Worm (Caenorhabditis elegans) whole organism, L2 larva: Measurements from ENCODE around the gene mnp-1.
A peak's percentile ranks its signal among the peaks of the same experiment; 100 is the strongest.

Experiments
- aly-2 ChIP-seq: fragments of 150-350 bp; optimal IDR thresholded peaks from 2 replicates; lab custom pipeline; 2014; ENCODE audit warnings: missing biosample characterization, missing genetic modification characterization
- lsy-2 ChIP-seq, 2 experiments: fragments of 150-350 bp in 1 of 2; sonication (generic microtip) in 1 of 2; optimal IDR thresholded peaks; 2 replicates each; lab custom pipeline; 2014 to 2017; ENCODE audit warnings: missing biosample characterization in 2 of 2, missing genetic modification characterization in 2 of 2
- nhr-21 ChIP-seq: fragments of 150-350 bp; optimal IDR thresholded peaks from 2 replicates; lab custom pipeline; 2014; ENCODE audit warnings: missing biosample characterization, missing genetic modification characterization

DNA sequence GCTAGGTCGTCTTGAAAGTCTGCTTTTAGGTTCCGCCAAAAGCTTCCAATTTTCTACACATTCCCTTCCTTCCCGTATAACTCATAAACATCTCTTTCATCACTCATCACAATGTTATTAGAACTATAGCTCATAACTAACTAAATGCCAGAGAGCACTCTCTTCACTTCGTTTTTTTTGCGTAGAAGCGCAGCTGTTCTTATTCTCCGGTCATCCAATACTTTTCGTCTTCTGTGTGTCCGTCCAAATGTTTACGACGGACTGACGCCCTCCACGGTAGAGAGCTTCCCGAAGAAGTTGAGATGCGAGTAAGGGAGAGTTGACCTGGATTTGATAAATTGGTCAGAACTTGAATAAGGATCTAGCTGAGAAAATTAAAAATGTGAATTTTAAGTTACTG lies 2.8 kb downstream of the mnp-1 start:
- peak in 1 of 2 experiments; percentile 2 for TF ChIP-seq lsy-2 (tag; optimal IDR thresholded peaks at IDR 0.05; lab: Kevin White, UChicago)
- TF ChIP-seq aly-2 (tag; lab: Kevin White, UChicago): no peak
- no peak for TF ChIP-seq nhr-21 (tag; lab: Kevin White, UChicago)
